Worm (Caenorhabditis elegans) whole organism, L2 larva: ENCODE data around the gene svh-5.

Experiments
- C34F6.9 ChIP-seq: fragments of 150-350 bp; optimal IDR thresholded peaks from 2 replicates; lab custom pipeline; 2014; ENCODE audit warnings: missing biosample characterization, missing genetic modification characterization
- F13H6.1 ChIP-seq: sonication (generic microtip); optimal IDR thresholded peaks from 2 replicates; lab custom pipeline; 2016; ENCODE audit warnings: missing genetic modification characterization, missing compliant biosample characterization
- R02D3.7 ChIP-seq: fragments of 150-350 bp; optimal IDR thresholded peaks from 2 replicates; lab custom pipeline; 2014; ENCODE audit warnings: missing biosample characterization, missing genetic modification characterization
- Y55F3AM.14 ChIP-seq: fragments of 200-800 bp; sonication (Bioruptor generic); optimal IDR thresholded peaks from 2 replicates; lab custom pipeline; 2018; ENCODE audit warnings: mild to moderate bottlenecking, missing genetic modification characterization, missing compliant biosample characterization
- ZK546.5 ChIP-seq: sonication (generic microtip); optimal IDR thresholded peaks from 2 replicates; lab custom pipeline; 2017; ENCODE audit warnings: missing biosample characterization, missing genetic modification characterization
- alr-1 ChIP-seq: fragments of 150-350 bp; optimal IDR thresholded peaks from 2 replicates; lab custom pipeline; 2014; ENCODE audit warnings: missing biosample characterization, missing genetic modification characterization
- aly-2 ChIP-seq: fragments of 150-350 bp; optimal IDR thresholded peaks from 2 replicates; lab custom pipeline; 2014; ENCODE audit warnings: missing biosample characterization, missing genetic modification characterization
- ama-1 ChIP-seq: fragments of 150-350 bp; optimal IDR thresholded peaks from 2 replicates; lab custom pipeline; 2018; ENCODE audit warnings: inconsistent platforms
- blmp-1 ChIP-seq: sonication (generic microtip); optimal IDR thresholded peaks from 2 replicates; lab custom pipeline; 2017; ENCODE audit warnings: missing genetic modification characterization, mild to moderate bottlenecking, missing compliant biosample characterization, antibody characterized with exemption, moderate library complexity; ENCODE audit not compliant: insufficient read depth
- ceh-16 ChIP-seq: fragments of 150-350 bp; optimal IDR thresholded peaks from 2 replicates; lab custom pipeline; 2014; ENCODE audit warnings: missing biosample characterization, missing genetic modification characterization
- ceh-82 ChIP-seq: fragments of 150-350 bp; optimal IDR thresholded peaks from 2 replicates; lab custom pipeline; 2014; ENCODE audit warnings: missing biosample characterization, missing genetic modification characterization
- crh-2 ChIP-seq: sonication (generic microtip); optimal IDR thresholded peaks from 2 replicates; lab custom pipeline; 2017; ENCODE audit warnings: missing biosample characterization, missing genetic modification characterization
- dmd-4 ChIP-seq: sonication (generic microtip); optimal IDR thresholded peaks from 2 replicates; lab custom pipeline; 2017; ENCODE audit warnings: missing biosample characterization, missing genetic modification characterization
- egl-27 ChIP-seq: sonication (generic microtip); optimal IDR thresholded peaks from 3 replicates; lab custom pipeline; 2017; ENCODE audit warnings: missing biosample characterization, missing genetic modification reagents, missing genetic modification characterization
- elt-1 ChIP-seq: fragments of 150-350 bp; optimal IDR thresholded peaks from 2 replicates; lab custom pipeline; 2014; ENCODE audit warnings: missing biosample characterization, missing genetic modification characterization
- elt-3 ChIP-seq: sonication (generic microtip); optimal IDR thresholded peaks from 2 replicates; lab custom pipeline; 2017; ENCODE audit warnings: missing biosample characterization, missing genetic modification characterization
- fos-1 ChIP-seq: fragments of 150-350 bp; optimal IDR thresholded peaks from 2 replicates; lab custom pipeline; 2014; ENCODE audit warnings: missing biosample characterization, missing genetic modification characterization
- gmeb-1 ChIP-seq: fragments of 150-350 bp; optimal IDR thresholded peaks from 2 replicates; lab custom pipeline; 2014; ENCODE audit warnings: missing biosample characterization, missing genetic modification characterization
- lin-11 ChIP-seq: fragments of 150-350 bp; sonication (generic microtip); optimal IDR thresholded peaks from 2 replicates; lab custom pipeline; 2014; ENCODE audit warnings: missing biosample characterization, missing genetic modification characterization, inconsistent platforms, mixed read lengths
- lin-13 ChIP-seq: fragments of 150-350 bp; optimal IDR thresholded peaks from 2 replicates; lab custom pipeline; 2014; ENCODE audit warnings: missing biosample characterization, missing genetic modification reagents, missing genetic modification characterization
- lin-39 ChIP-seq: fragments of 150-350 bp; optimal IDR thresholded peaks from 2 replicates; lab custom pipeline; 2014; ENCODE audit warnings: missing biosample characterization, missing genetic modification reagents, missing genetic modification characterization
- lsy-2 ChIP-seq, 2 experiments: fragments of 150-350 bp in 1 of 2; sonication (generic microtip) in 1 of 2; optimal IDR thresholded peaks; 2 replicates each; lab custom pipeline; 2014 to 2017; ENCODE audit warnings: missing biosample characterization in 2 of 2, missing genetic modification characterization in 2 of 2
- mab-5 ChIP-seq: fragments of 150-350 bp; optimal IDR thresholded peaks from 2 replicates; lab custom pipeline; 2014; ENCODE audit warnings: missing biosample characterization, missing genetic modification characterization
- mbf-1 ChIP-seq: sonication (generic microtip); optimal IDR thresholded peaks from 2 replicates; lab custom pipeline; 2017; ENCODE audit warnings: missing biosample characterization, missing genetic modification characterization
- mdl-1 ChIP-seq, 2 experiments: fragments of 150-350 bp in 1 of 2; sonication (generic microtip) in 1 of 2; optimal IDR thresholded peaks; 2 replicates each; lab custom pipeline; 2017; ENCODE audit warnings: missing biosample characterization in 2 of 2, missing genetic modification characterization in 2 of 2
- nhr-10 ChIP-seq: sonication (generic microtip); optimal IDR thresholded peaks from 2 replicates; lab custom pipeline; 2017; ENCODE audit warnings: missing biosample characterization, missing genetic modification characterization
- nhr-11 ChIP-seq: fragments of 150-350 bp; optimal IDR thresholded peaks from 2 replicates; lab custom pipeline; 2014; ENCODE audit warnings: missing biosample characterization, missing genetic modification characterization
- nhr-12 ChIP-seq: fragments of 150-350 bp; optimal IDR thresholded peaks from 2 replicates; lab custom pipeline; 2014; ENCODE audit warnings: missing biosample characterization, missing genetic modification characterization
- nhr-129 ChIP-seq: fragments of 150-350 bp; optimal IDR thresholded peaks from 2 replicates; lab custom pipeline; 2014; ENCODE audit warnings: missing biosample characterization, missing genetic modification characterization
- nhr-21 ChIP-seq: fragments of 150-350 bp; optimal IDR thresholded peaks from 2 replicates; lab custom pipeline; 2014; ENCODE audit warnings: missing biosample characterization, missing genetic modification characterization
- nhr-23 ChIP-seq: fragments of 150-350 bp; optimal IDR thresholded peaks from 2 replicates; lab custom pipeline; 2014; ENCODE audit warnings: missing biosample characterization, missing genetic modification reagents, missing genetic modification characterization
- nhr-237 ChIP-seq: fragments of 150-350 bp; optimal IDR thresholded peaks from 2 replicates; lab custom pipeline; 2014; ENCODE audit warnings: missing biosample characterization, missing genetic modification characterization
- nhr-25 ChIP-seq: fragments of 150-350 bp; sonication (generic microtip); optimal IDR thresholded peaks from 3 replicates; lab custom pipeline; 2014; ENCODE audit warnings: missing biosample characterization, missing genetic modification characterization
- nhr-6 ChIP-seq: fragments of 150-350 bp; optimal IDR thresholded peaks from 2 replicates; lab custom pipeline; 2014; ENCODE audit warnings: missing biosample characterization, missing genetic modification characterization
- nhr-77 ChIP-seq: fragments of 150-350 bp; optimal IDR thresholded peaks from 2 replicates; lab custom pipeline; 2014; ENCODE audit warnings: missing biosample characterization, missing genetic modification characterization
- peb-1 ChIP-seq: fragments of 150-350 bp; optimal IDR thresholded peaks from 2 replicates; lab custom pipeline; 2014; ENCODE audit warnings: missing biosample characterization, missing genetic modification characterization
- sem-4 ChIP-seq: fragments of 150-350 bp; optimal IDR thresholded peaks from 2 replicates; lab custom pipeline; 2014; ENCODE audit warnings: missing biosample characterization, missing genetic modification reagents, missing genetic modification characterization
- sma-3 ChIP-seq: sonication (generic microtip); optimal IDR thresholded peaks from 2 replicates; lab custom pipeline; 2016; ENCODE audit warnings: missing genetic modification reagents, missing genetic modification characterization, missing compliant biosample characterization
- sma-9 ChIP-seq, 2 experiments: fragments of 150-350 bp in 1 of 2; sonication (generic microtip) in 1 of 2; optimal IDR thresholded peaks; 2 replicates each; lab custom pipeline; 2014 to 2016; ENCODE audit warnings: missing genetic modification characterization in 2 of 2, mild to moderate bottlenecking in 1 of 2, missing biosample characterization in 1 of 2, missing compliant biosample characterization in 1 of 2, missing genetic modification reagents in 1 of 2, moderate library complexity in 1 of 2
- snpc-4 ChIP-seq: fragments of 150-350 bp; optimal IDR thresholded peaks from 2 replicates; lab custom pipeline; 2014; ENCODE audit warnings: missing biosample characterization, missing genetic modification characterization
- unc-39 ChIP-seq: fragments of 150-350 bp; optimal IDR thresholded peaks from 2 replicates; lab custom pipeline; 2014; ENCODE audit warnings: missing biosample characterization, missing genetic modification characterization
- unc-55 ChIP-seq: fragments of 150-350 bp; sonication (generic microtip); optimal IDR thresholded peaks from 3 replicates; lab custom pipeline; 2014; ENCODE audit warnings: missing biosample characterization, missing genetic modification reagents, missing genetic modification characterization
- unc-62 ChIP-seq: fragments of 150-350 bp; optimal IDR thresholded peaks from 2 replicates; lab custom pipeline; 2014; ENCODE audit warnings: missing biosample characterization, missing genetic modification reagents, missing genetic modification characterization
- zag-1 ChIP-seq: fragments of 150-350 bp; optimal IDR thresholded peaks from 2 replicates; lab custom pipeline; 2014; ENCODE audit warnings: missing biosample characterization, missing genetic modification characterization
- ztf-1 ChIP-seq: fragments of 200-800 bp; sonication (Bioruptor generic); conservative IDR thresholded peaks from 2 replicates; pipeline ENCODE4 v1.3.6; 2022; ENCODE audit warnings: missing genetic modification characterization, missing compliant biosample characterization
- ztf-11 ChIP-seq: sonication (generic microtip); optimal IDR thresholded peaks from 2 replicates; lab custom pipeline; 2017; ENCODE audit warnings: missing biosample characterization, missing genetic modification characterization
- ztf-4 ChIP-seq: fragments of 150-350 bp; optimal IDR thresholded peaks from 2 replicates; lab custom pipeline; 2014; ENCODE audit warnings: missing biosample characterization, missing genetic modification characterization

Gene svh-5

ce11 chrX:15372772-15373171 is 4.9 kb downstream of the svh-5 start:
- no peak for TF ChIP-seq aly-2
- TF ChIP-seq elt-3 (tag; lab: Kevin White, UChicago) = no peak
- no peak for TF ChIP-seq ceh-16
- no peak for TF ChIP-seq crh-2 (tag; lab: Kevin White, UChicago)
- no peak for TF ChIP-seq unc-55 (GFP tag; lab: Kevin White, UChicago)
- TF ChIP-seq egl-27 = no peak
- TF ChIP-seq nhr-11 (tag; lab: Kevin White, UChicago) = no peak
- TF ChIP-seq ztf-1 = no peak
- TF ChIP-seq zag-1 = no peak
- no peak for TF ChIP-seq lin-13 (GFP tag; lab: Kevin White, UChicago)
- TF ChIP-seq sma-3 = no peak
- TF ChIP-seq blmp-1 (tag; lab: Kevin White, UChicago) = no peak
- no peak for TF ChIP-seq Y55F3AM.14 (GFP tag; lab: Kevin White, UChicago)
- TF ChIP-seq nhr-23 (tag; lab: Kevin White, UChicago) = no peak
- TF ChIP-seq sma-9 (GFP tag; optimal IDR thresholded peaks at IDR 0.05; lab: Kevin White, UChicago) = no peak
- no peak for TF ChIP-seq sma-9 (tag; optimal IDR thresholded peaks at IDR 0.05; lab: Kevin White, UChicago)
- no peak for TF ChIP-seq ztf-4 (tag; lab: Kevin White, UChicago)
- no peak for TF ChIP-seq dmd-4
- no peak for TF ChIP-seq lin-39 (tag; lab: Kevin White, UChicago)
- TF ChIP-seq, all 48 proteins: peak for 0

- TF ChIP-seq nhr-25 (tag; lab: Kevin White, UChicago) = no peak
- peak; percentile 14 for TF ChIP-seq fos-1 (tag; lab: Kevin White, UChicago)
- TF ChIP-seq ceh-82 (tag; lab: Kevin White, UChicago) = no peak
- TF ChIP-seq blmp-1 (tag; lab: Kevin White, UChicago) = peak; percentile 33
Measured at ce11 chrX:15365767-15366177, 11.9 kb downstream of the svh-5 start, which contains the start of gene C33A11.2. Gene C33A11.2, plus strand, starts transcription at chrX:15365992.

ce11 chrX:15365235-15365634 is 12.4 kb downstream of the svh-5 start:
- no peak for TF ChIP-seq dmd-4
- TF ChIP-seq snpc-4 (tag; lab: Kevin White, UChicago) = peak; percentile 39
- no peak for TF ChIP-seq lin-39 (tag; lab: Kevin White, UChicago)
- TF ChIP-seq ztf-4 (tag; lab: Kevin White, UChicago) = peak; percentile 58
- peak; percentile 36 for TF ChIP-seq fos-1 (tag; lab: Kevin White, UChicago)
- peak; percentile 87 for TF ChIP-seq F13H6.1
- no peak for TF ChIP-seq nhr-237 (tag; lab: Kevin White, UChicago)
- no peak for TF ChIP-seq ama-1 (lab: Kevin White, UChicago)
- no peak for TF ChIP-seq nhr-11 (tag; lab: Kevin White, UChicago)
- TF ChIP-seq mab-5 (tag; lab: Kevin White, UChicago) = peak; percentile 57
- no peak for TF ChIP-seq nhr-23 (tag; lab: Kevin White, UChicago)
- no peak for TF ChIP-seq nhr-10 (tag; lab: Kevin White, UChicago)
- TF ChIP-seq aly-2 = no peak
- TF ChIP-seq nhr-6 = peak; percentile 87
- TF ChIP-seq ceh-82 (tag; lab: Kevin White, UChicago) = no peak
- TF ChIP-seq elt-3 (tag; lab: Kevin White, UChicago) = no peak
- no peak for TF ChIP-seq mbf-1
- TF ChIP-seq unc-39 = no peak
- TF ChIP-seq egl-27 = peak; percentile 81
- TF ChIP-seq lin-11 (tag; lab: Kevin White, UChicago) = peak; percentile 2
- no peak for TF ChIP-seq zag-1
- peak; percentile 62 for TF ChIP-seq unc-62
- TF ChIP-seq C34F6.9 (tag; lab: Kevin White, UChicago) = peak; percentile 90
- TF ChIP-seq sem-4 = peak; percentile 88
- TF ChIP-seq ztf-11 (tag; lab: Kevin White, UChicago) = no peak
- peak; percentile 28 for TF ChIP-seq unc-55 (GFP tag; lab: Kevin White, UChicago)
- TF ChIP-seq ZK546.5 (tag; lab: Kevin White, UChicago) = no peak
- TF ChIP-seq crh-2 (tag; lab: Kevin White, UChicago) = peak; percentile 65
- no peak for TF ChIP-seq gmeb-1 (tag; lab: Kevin White, UChicago)
- no peak for TF ChIP-seq ztf-1
- TF ChIP-seq nhr-77 = no peak
- TF ChIP-seq mdl-1 (tag; optimal IDR thresholded peaks at IDR 0.05; lab: Kevin White, UChicago) = peak; percentile 82 to 88
- TF ChIP-seq R02D3.7 (tag; lab: Kevin White, UChicago) = no peak
- no peak for TF ChIP-seq nhr-12 (tag; lab: Kevin White, UChicago)
- peak; percentile 92 for TF ChIP-seq sma-9 (GFP tag; optimal IDR thresholded peaks at IDR 0.05; lab: Kevin White, UChicago)
- TF ChIP-seq sma-9 (tag; optimal IDR thresholded peaks at IDR 0.05; lab: Kevin White, UChicago) = no peak
- peak; percentile 56 for TF ChIP-seq nhr-21 (tag; lab: Kevin White, UChicago)
- TF ChIP-seq lin-13 (GFP tag; lab: Kevin White, UChicago) = peak; percentile 69
- TF ChIP-seq lsy-2 (tag; optimal IDR thresholded peaks at IDR 0.05; lab: Kevin White, UChicago) = peak; percentile 15 to 79
- TF ChIP-seq nhr-129 (tag; lab: Kevin White, UChicago) = peak; percentile 93
- no peak for TF ChIP-seq peb-1 (tag; lab: Kevin White, UChicago)
- no peak for TF ChIP-seq elt-1
- TF ChIP-seq blmp-1 (tag; lab: Kevin White, UChicago) = no peak
- TF ChIP-seq alr-1 (tag; lab: Kevin White, UChicago) = no peak
- peak; percentile 42 for TF ChIP-seq sma-3
